Fruit fly (Drosophila melanogaster): Measurements from ENCODE around the gene mRpL1.
A peak's percentile ranks its signal among the peaks of the same experiment; 100 is the strongest.

- TF ChIP-seq EcR (GFP tag; optimal IDR thresholded peaks at IDR 0.05) (peak; percentile 16), Pif1B (GFP tag; optimal IDR thresholded peaks at IDR 0.05) (no peak), CG8159 (tag; optimal IDR thresholded peaks at IDR 0.05) (no peak), CG8301 (tag; optimal IDR thresholded peaks at IDR 0.05) (no peak), gl (tag; optimal IDR thresholded peaks at IDR 0.05) (no peak), CG15710 (tag; optimal IDR thresholded peaks at IDR 0.05) (no peak), CG10348 (GFP tag; IDR thresholded peaks at IDR 0.05) (no peak), fd96Ca (GFP tag; IDR thresholded peaks at IDR 0.05) (no peak), Snoo (tag; optimal IDR thresholded peaks at IDR 0.05) (no peak), D1 (tag; optimal IDR thresholded peaks at IDR 0.05) (no peak), Ets98B (GFP tag; IDR thresholded peaks at IDR 0.05) (no peak)
Measured at dm6 chr3R:8329628-8330027, 28.4 kb downstream of the mRpL1 start.

Data from whole organism, pupa.